Worm (Caenorhabditis elegans) whole organism, young adult: ENCODE data around the gene sshk-1.

Experiments used
- B0019.2 ChIP-seq: fragments of 200-800 bp; sonication (Bioruptor generic); conservative IDR thresholded peaks from 2 replicates; pipeline ENCODE4 v1.3.6; 2022; ENCODE audit warnings: missing genetic modification reagents, missing genetic modification characterization, missing compliant biosample characterization
- F55B11.4 ChIP-seq: sonication (generic microtip); optimal IDR thresholded peaks from 2 replicates; lab custom pipeline; 2016; ENCODE audit warnings: missing compliant biosample characterization, missing genetic modification characterization, borderline replicate concordance; ENCODE audit not compliant: insufficient read depth
- ama-1 ChIP-seq, 3 experiments: fragments of 150-350 bp in 1 of 3; sonication (generic microtip) in 2 of 3; optimal IDR thresholded peaks; 2 replicates each; lab custom pipeline; 2014 to 2018; ENCODE audit warnings: missing biosample characterization in 2 of 3, missing genetic modification characterization in 2 of 3, missing genetic modification reagents in 2 of 3
- attf-6 ChIP-seq: fragments of 200-800 bp; sonication (Bioruptor generic); IDR thresholded peaks from 2 replicates; pipeline ENCODE4 v1.3.6; 2022; ENCODE audit warnings: missing genetic modification reagents, missing genetic modification characterization, missing compliant biosample characterization
- bed-1 ChIP-seq: fragments of 200-800 bp; sonication (Bioruptor generic); IDR thresholded peaks from 2 replicates; pipeline ENCODE4 v1.3.6; 2022; ENCODE audit warnings: missing genetic modification reagents, missing genetic modification characterization, missing compliant biosample characterization
- dpl-1 ChIP-seq: fragments of 150-350 bp; optimal IDR thresholded peaks from 2 replicates; lab custom pipeline; 2014; ENCODE audit warnings: missing biosample characterization, missing genetic modification reagents, missing genetic modification characterization
- nhr-179 ChIP-seq: sonication (generic microtip); optimal IDR thresholded peaks from 2 replicates; lab custom pipeline; 2016; ENCODE audit warnings: mild to moderate bottlenecking, missing genetic modification characterization, missing compliant biosample characterization
- rcor-1 ChIP-seq: fragments of 200-800 bp; sonication (Bioruptor generic); IDR thresholded peaks from 2 replicates; pipeline ENCODE4 v1.3.6; 2022; ENCODE audit warnings: missing genetic modification reagents, missing genetic modification characterization, missing compliant biosample characterization
- snpc-1.1 ChIP-seq: sonication (generic microtip); optimal IDR thresholded peaks from 2 replicates; lab custom pipeline; 2017; ENCODE audit warnings: missing genetic modification characterization, mild to moderate bottlenecking, missing compliant biosample characterization, antibody characterized with exemption, moderate library complexity, missing genotype, missing genetic modification reagents; ENCODE audit not compliant: insufficient read depth
- tlf-1 ChIP-seq: fragments of 200-800 bp; sonication (Bioruptor generic); optimal IDR thresholded peaks from 2 replicates; lab custom pipeline; 2018; ENCODE audit warnings: mild to moderate bottlenecking, missing genetic modification characterization, missing compliant biosample characterization
- unc-130 ChIP-seq: sonication (generic microtip); optimal IDR thresholded peaks from 2 replicates; lab custom pipeline; 2016; ENCODE audit warnings: missing genetic modification reagents, missing genetic modification characterization, missing compliant biosample characterization
- unc-62 ChIP-seq: fragments of 150-350 bp; optimal IDR thresholded peaks from 2 replicates; lab custom pipeline; 2014; ENCODE audit warnings: missing biosample characterization, missing genetic modification reagents, missing genetic modification characterization

- TF ChIP-seq snpc-1.1 (tag; lab: Kevin White, UChicago) (no peak), F55B11.4 (tag; lab: Kevin White, UChicago) (no peak), ama-1 (optimal IDR thresholded peaks at IDR 0.05; lab: Kevin White, UChicago) (no peak), ama-1 (GFP tag; optimal IDR thresholded peaks at IDR 0.05; lab: Kevin White, UChicago) (no peak), dpl-1 (GFP tag; lab: Kevin White, UChicago) (no peak), tlf-1 (GFP tag; lab: Kevin White, UChicago) (no peak), rcor-1 (GFP tag; lab: Robert Waterston, UW) (no peak), unc-62 (GFP tag; lab: Kevin White, UChicago) (no peak), B0019.2 (GFP tag; lab: Robert Waterston, UW) (no peak), bed-1 (GFP tag; lab: Robert Waterston, UW) (no peak), unc-130 (GFP tag; lab: Kevin White, UChicago) (no peak), nhr-179 (tag; lab: Kevin White, UChicago) (no peak), attf-6 (GFP tag; lab: Robert Waterston, UW) (no peak)
Observed at ce11 chrV:20802906-20803305, 13.0 kb upstream of the sshk-1 start, which contains the start of gene Y44A6D.5.
